Fruit fly (Drosophila melanogaster) whole organism, embryonic: ENCODE results near the gene CG13029.

Experiments used
- CG10462 ChIP-seq: fragments of 200-800 bp; sonication (Bioruptor generic); optimal IDR thresholded peaks from 2 replicates; lab custom pipeline; 2016; ENCODE audit warnings: missing biosample characterization, missing genetic modification characterization
- CG11696 ChIP-seq: fragments of 200-800 bp; sonication (Bioruptor generic); IDR thresholded peaks from 2 replicates; pipeline ENCODE4 v1.3.6; 2022; ENCODE audit warnings: missing biosample characterization, missing genetic modification characterization
- CG13296 ChIP-seq: fragments of 200-800 bp; sonication (Bioruptor generic); optimal IDR thresholded peaks from 3 replicates; lab custom pipeline; 2018; ENCODE audit warnings: missing biosample characterization, mild to moderate bottlenecking, missing genetic modification characterization
- CG15073 ChIP-seq: fragments of 200-800 bp; sonication (Bioruptor generic); optimal IDR thresholded peaks from 2 replicates; lab custom pipeline; 2016; ENCODE audit warnings: missing biosample characterization, missing genetic modification characterization
- CG15269 ChIP-seq: fragments of 200-800 bp; sonication (Bioruptor generic); optimal IDR thresholded peaks from 2 replicates; lab custom pipeline; 2018; ENCODE audit warnings: missing biosample characterization, mild to moderate bottlenecking, missing genetic modification characterization, moderate library complexity
- CG1603 ChIP-seq: fragments of 200-800 bp; sonication (Bioruptor generic); optimal IDR thresholded peaks from 2 replicates; lab custom pipeline; 2019; ENCODE audit warnings: missing biosample characterization, mild to moderate bottlenecking, missing genetic modification characterization, moderate library complexity
- CG17912 ChIP-seq: fragments of 200-800 bp; sonication (Bioruptor generic); optimal IDR thresholded peaks from 2 replicates; lab custom pipeline; 2018; ENCODE audit warnings: missing biosample characterization, mild to moderate bottlenecking, missing genetic modification characterization
- CG30020 ChIP-seq: fragments of 200-800 bp; optimal IDR thresholded peaks from 2 replicates; lab custom pipeline; 2019; ENCODE audit warnings: missing biosample characterization, mild to moderate bottlenecking, missing genetic modification characterization, moderate library complexity
- CG34376 ChIP-seq: fragments of 200-800 bp; sonication (Bioruptor generic); optimal IDR thresholded peaks from 2 replicates; lab custom pipeline; 2018; ENCODE audit warnings: missing biosample characterization, mild to moderate bottlenecking, missing genetic modification characterization
- CG4820 ChIP-seq: fragments of 200-800 bp; sonication (Bioruptor generic); optimal IDR thresholded peaks from 3 replicates; lab custom pipeline; 2016; ENCODE audit warnings: missing biosample characterization, missing genetic modification characterization
- CG5953 ChIP-seq: fragments of 200-800 bp; sonication (Bioruptor generic); IDR thresholded peaks from 2 replicates; pipeline ENCODE4 v1.3.6; 2022; ENCODE audit warnings: missing biosample characterization, missing genetic modification characterization
- CG6175 ChIP-seq: fragments of 200-800 bp; sonication (Bioruptor generic); IDR thresholded peaks from 3 replicates; pipeline ENCODE4 v1.3.6; 2022; ENCODE audit warnings: missing biosample characterization, missing genetic modification characterization
- CG6854 ChIP-seq: fragments of 200-800 bp; sonication (Bioruptor generic); optimal IDR thresholded peaks from 3 replicates; lab custom pipeline; 2017; ENCODE audit warnings: missing biosample characterization, mild to moderate bottlenecking, missing genetic modification characterization
- CG7745 ChIP-seq: fragments of 200-800 bp; sonication (Bioruptor generic); optimal IDR thresholded peaks from 2 replicates; lab custom pipeline; 2018; ENCODE audit warnings: missing biosample characterization, mild to moderate bottlenecking, missing genetic modification characterization, moderate library complexity
- CG7786 ChIP-seq: fragments of 200-800 bp; sonication (Bioruptor generic); optimal IDR thresholded peaks from 2 replicates; lab custom pipeline; 2016; ENCODE audit warnings: missing biosample characterization, missing genetic modification characterization
- CG8089 ChIP-seq: fragments of 200-800 bp; sonication (Bioruptor generic); optimal IDR thresholded peaks from 3 replicates; lab custom pipeline; 2016; ENCODE audit warnings: missing biosample characterization, missing genetic modification characterization
- CG8359 ChIP-seq: fragments of 200-800 bp; sonication (Bioruptor generic); optimal IDR thresholded peaks from 2 replicates; lab custom pipeline; 2017; ENCODE audit warnings: missing biosample characterization, mild to moderate bottlenecking, missing genetic modification characterization, borderline replicate concordance
- CG8478 ChIP-seq: fragments of >200 bp; optimal IDR thresholded peaks from 2 replicates; lab custom pipeline; 2018
- CG8924 ChIP-seq: fragments of 200-800 bp; optimal IDR thresholded peaks from 3 replicates; lab custom pipeline; 2019; ENCODE audit warnings: missing biosample characterization, mild to moderate bottlenecking, missing genetic modification characterization, moderate library complexity
- CG9797 ChIP-seq: fragments of 200-800 bp; sonication (Bioruptor generic); optimal IDR thresholded peaks from 3 replicates; lab custom pipeline; 2018; ENCODE audit warnings: missing biosample characterization, mild to moderate bottlenecking, missing genetic modification characterization
- D19B ChIP-seq: fragments of 200-800 bp; sonication (Bioruptor generic); optimal IDR thresholded peaks from 2 replicates; lab custom pipeline; 2017; ENCODE audit warnings: missing biosample characterization, mild to moderate bottlenecking, missing genetic modification characterization
- Dbx ChIP-seq: fragments of 200-800 bp; sonication (Bioruptor generic); IDR thresholded peaks from 3 replicates; pipeline ENCODE4 v1.3.6; 2022; ENCODE audit warnings: missing biosample characterization, missing genetic modification characterization
- Fer1 ChIP-seq: fragments of 200-800 bp; sonication (Bioruptor generic); optimal IDR thresholded peaks from 2 replicates; lab custom pipeline; 2017; ENCODE audit warnings: missing biosample characterization, mild to moderate bottlenecking, missing genetic modification characterization
- H15 ChIP-seq: fragments of 200-800 bp; sonication (Bioruptor generic); IDR thresholded peaks from 3 replicates; pipeline ENCODE4 v1.3.6; 2022; ENCODE audit warnings: missing biosample characterization, missing genetic modification characterization
- Hsf ChIP-seq: fragments of 200-800 bp; sonication (Bioruptor generic); optimal IDR thresholded peaks from 3 replicates; lab custom pipeline; 2016; ENCODE audit warnings: missing biosample characterization, missing genetic modification characterization
- Neu2 ChIP-seq: fragments of 200-800 bp; sonication (Bioruptor generic); optimal IDR thresholded peaks from 3 replicates; lab custom pipeline; 2016; ENCODE audit warnings: missing biosample characterization, missing genetic modification characterization, borderline replicate concordance
- Opbp ChIP-seq: fragments of 200-800 bp; sonication (Bioruptor generic); IDR thresholded peaks from 3 replicates; pipeline ENCODE4 v1.3.6; 2022; ENCODE audit warnings: missing biosample characterization, missing genetic modification characterization; ENCODE audit not compliant: partially characterized antibody
- PHDP ChIP-seq: fragments of 200-800 bp; sonication (Bioruptor generic); optimal IDR thresholded peaks from 3 replicates; lab custom pipeline; 2018; ENCODE audit warnings: missing biosample characterization, mild to moderate bottlenecking, missing genetic modification characterization, moderate library complexity
- Ptx1 ChIP-seq: fragments of 200-800 bp; sonication (Bioruptor generic); IDR thresholded peaks from 2 replicates; pipeline ENCODE4 v1.3.6; 2022; ENCODE audit warnings: missing biosample characterization, missing genetic modification characterization
- Rx ChIP-seq: fragments of 200-800 bp; sonication (Bioruptor generic); IDR thresholded peaks from 2 replicates; pipeline ENCODE4 v1.3.6; 2022; ENCODE audit warnings: missing biosample characterization, missing genetic modification characterization
- Tbp ChIP-seq: fragments of >200 bp; optimal IDR thresholded peaks from 2 replicates; lab custom pipeline; 2018; ENCODE audit warnings: missing biosample characterization, missing genetic modification characterization
- ara ChIP-seq: fragments of 200-800 bp; sonication (Bioruptor generic); IDR thresholded peaks from 2 replicates; pipeline ENCODE4 v1.3.6; 2022; ENCODE audit warnings: missing biosample characterization, missing genetic modification characterization
- az2 ChIP-seq: fragments of 200-800 bp; sonication (Bioruptor generic); optimal IDR thresholded peaks from 3 replicates; lab custom pipeline; 2016; ENCODE audit warnings: missing biosample characterization, missing genetic modification characterization
- dimm ChIP-seq: fragments of 200-800 bp; sonication (Bioruptor generic); IDR thresholded peaks from 2 replicates; pipeline ENCODE4 v1.3.6; 2022; ENCODE audit warnings: missing biosample characterization, missing genetic modification characterization
- dmrt11E ChIP-seq: fragments of 200-800 bp; sonication (Bioruptor generic); optimal IDR thresholded peaks from 3 replicates; lab custom pipeline; 2018; ENCODE audit warnings: missing biosample characterization, mild to moderate bottlenecking, missing genetic modification characterization, moderate library complexity
- dpn ChIP-seq, 2 experiments: fragments of 200-800 bp; sonication (Bioruptor generic); optimal IDR thresholded peaks; 3 replicates each; lab custom pipeline; 2016; ENCODE audit warnings: missing biosample characterization in 2 of 2, missing genetic modification characterization in 2 of 2
- emc ChIP-seq: fragments of 200-800 bp; sonication (Bioruptor generic); optimal IDR thresholded peaks from 2 replicates; lab custom pipeline; 2016; ENCODE audit warnings: missing biosample characterization, missing genetic modification characterization
- fd102C ChIP-seq: fragments of 200-800 bp; sonication (Bioruptor generic); optimal IDR thresholded peaks from 2 replicates; lab custom pipeline; 2018; ENCODE audit warnings: missing biosample characterization, mild to moderate bottlenecking, missing genetic modification characterization, moderate library complexity
- fd96Cb ChIP-seq: fragments of 200-800 bp; sonication (Bioruptor generic); optimal IDR thresholded peaks from 2 replicates; lab custom pipeline; 2018; ENCODE audit warnings: missing biosample characterization, mild to moderate bottlenecking, missing genetic modification characterization, moderate library complexity
- hkb ChIP-seq, 2 experiments: fragments of 200-800 bp in 1 of 2; fragments of >200 bp in 1 of 2; sonication (Bioruptor generic) in 1 of 2; IDR thresholded peaks in 1 of 2; optimal IDR thresholded peaks in 1 of 2; 2 replicates each; pipeline versions ENCODE4 v1.3.6 to Lab custom; 2017 to 2022; ENCODE audit warnings: missing biosample characterization in 1 of 2, missing genetic modification characterization in 1 of 2
- luna ChIP-seq: fragments of 200-800 bp; sonication (Bioruptor generic); optimal IDR thresholded peaks from 2 replicates; lab custom pipeline; 2016; ENCODE audit warnings: missing biosample characterization, missing genetic modification characterization
- maf-S ChIP-seq: fragments of 200-800 bp; sonication (Bioruptor generic); optimal IDR thresholded peaks from 2 replicates; lab custom pipeline; 2016; ENCODE audit warnings: missing biosample characterization, missing genetic modification characterization
- repo ChIP-seq: fragments of 200-800 bp; sonication (Bioruptor generic); optimal IDR thresholded peaks from 2 replicates; lab custom pipeline; 2016; ENCODE audit warnings: missing biosample characterization, missing genetic modification characterization
- schlank ChIP-seq: fragments of 200-800 bp; sonication (Bioruptor generic); optimal IDR thresholded peaks from 2 replicates; lab custom pipeline; 2018; ENCODE audit warnings: missing biosample characterization, mild to moderate bottlenecking, missing genetic modification characterization
- seq ChIP-seq: fragments of 200-800 bp; sonication (Bioruptor generic); IDR thresholded peaks from 2 replicates; pipeline ENCODE4 v1.3.6; 2022; ENCODE audit warnings: missing biosample characterization, missing genetic modification characterization
- slou ChIP-seq: fragments of 200-800 bp; sonication (Bioruptor generic); optimal IDR thresholded peaks from 3 replicates; lab custom pipeline; 2016; ENCODE audit warnings: missing biosample characterization, missing genetic modification characterization
- sob ChIP-seq: fragments of 200-800 bp; sonication (Bioruptor generic); IDR thresholded peaks from 2 replicates; pipeline ENCODE4 v1.3.6; 2022; ENCODE audit warnings: missing biosample characterization, missing genetic modification characterization
- stc ChIP-seq: fragments of 200-800 bp; sonication (Bioruptor generic); IDR thresholded peaks from 2 replicates; pipeline ENCODE4 v1.3.6; 2022; ENCODE audit warnings: missing biosample characterization, missing genetic modification characterization
- tna ChIP-seq: fragments of 200-800 bp; sonication (Bioruptor generic); IDR thresholded peaks from 2 replicates; pipeline ENCODE4 v1.3.6; 2022; ENCODE audit warnings: missing biosample characterization, missing genetic modification characterization; ENCODE audit not compliant: partially characterized antibody
- trh ChIP-seq: fragments of 200-800 bp; sonication (Bioruptor generic); optimal IDR thresholded peaks from 2 replicates; lab custom pipeline; 2016; ENCODE audit warnings: missing biosample characterization, missing genetic modification characterization

Gene CG13029

DNA sequence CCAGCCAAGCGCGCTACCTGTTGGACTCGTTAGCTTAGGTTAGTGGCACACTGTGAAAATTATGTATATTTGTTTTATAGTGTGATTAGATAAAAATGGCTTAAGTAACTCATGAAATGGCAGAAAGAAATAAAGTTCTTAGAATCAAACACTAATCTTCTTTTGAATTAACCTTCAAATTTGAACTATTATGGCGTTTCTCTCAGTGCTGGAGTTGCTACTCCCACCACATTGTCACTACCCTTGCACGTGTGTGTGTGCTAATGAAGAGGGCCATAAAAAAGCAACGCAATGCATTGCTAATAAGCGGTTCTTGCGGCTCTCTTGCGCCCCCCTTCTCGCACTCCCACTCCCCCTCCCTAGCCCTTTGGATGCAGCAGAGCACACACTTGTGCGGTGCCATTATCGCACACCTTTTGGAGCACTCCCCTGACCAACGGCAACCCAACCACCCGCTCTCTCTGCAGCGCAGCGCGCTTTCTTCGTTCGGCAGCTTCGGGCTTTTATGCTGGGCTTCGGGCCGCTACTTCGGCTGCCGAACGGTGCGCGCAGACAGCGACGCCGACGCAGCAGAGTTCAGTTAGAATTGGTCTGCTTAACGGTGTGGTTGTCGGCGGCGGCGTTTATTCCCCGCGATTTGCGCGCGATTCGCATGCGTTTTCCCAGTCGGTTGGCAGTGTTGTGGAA, 30.4 kb downstream of the CG13029 start (continued):
- peak; percentile 61 for TF ChIP-seq trh
- peak; percentile 93 for TF ChIP-seq az2 (GFP tag; lab: Kevin White, UChicago)
- TF ChIP-seq CG17912 (GFP tag; lab: Kevin White, UChicago) = no peak
- TF ChIP-seq CG15073 (GFP tag; lab: Kevin White, UChicago) = peak; percentile 71
- TF ChIP-seq Tbp (GFP tag; lab: Kevin White, UChicago) = no peak
- TF ChIP-seq CG5953 (GFP tag; lab: Robert Waterston, UW) = peak; percentile 90
- TF ChIP-seq emc = peak; percentile 13
- TF ChIP-seq CG15269 = peak; percentile 90
- peak; percentile 75 for TF ChIP-seq CG11696 (GFP tag; lab: Robert Waterston, UW)
- TF ChIP-seq CG8359 (GFP tag; lab: Kevin White, UChicago) = peak; percentile 100
- TF ChIP-seq Rx = peak; percentile 91
- TF ChIP-seq CG30020 (tag; lab: Kevin White, UChicago) = peak; percentile 49
- peak; percentile 63; the same call in 2 of the 3 replicates for TF ChIP-seq CG6175 (GFP tag; lab: Robert Waterston, UW)
- TF ChIP-seq CG1603 (tag; lab: Kevin White, UChicago) = peak; percentile 95
- TF ChIP-seq CG8478 (lab: Kevin White, UChicago) = no peak
- no peak for TF ChIP-seq fd102C (GFP tag; lab: Kevin White, UChicago)
- peak; percentile 92 for TF ChIP-seq sob (GFP tag; lab: Robert Waterston, UW)
- TF ChIP-seq dmrt11E (tag; lab: Kevin White, UChicago) = peak; percentile 87
- peak; percentile 93 for TF ChIP-seq fd96Cb (tag; lab: Kevin White, UChicago)
- peak; percentile 49; the same call in 1 of the 2 replicates for TF ChIP-seq tna (GFP tag; lab: Robert Waterston, UW)
- peak; percentile 51 for TF ChIP-seq slou
- peak; percentile 66 for TF ChIP-seq CG13296 (GFP tag; lab: Kevin White, UChicago)
- peak; percentile 93 for TF ChIP-seq CG4820
- no peak for TF ChIP-seq schlank (tag; lab: Kevin White, UChicago)
- TF ChIP-seq CG34376 = peak; percentile 36
- TF ChIP-seq Fer1 (GFP tag; lab: Kevin White, UChicago) = peak; percentile 75
- TF ChIP-seq repo (GFP tag; lab: Kevin White, UChicago) = peak; percentile 72
- TF ChIP-seq CG6854 (GFP tag; lab: Kevin White, UChicago) = peak; percentile 53
- peak; percentile 90 for TF ChIP-seq CG8924
- peak; percentile 42 for TF ChIP-seq D19B (GFP tag; lab: Kevin White, UChicago)
- TF ChIP-seq Neu2 (GFP tag; lab: Kevin White, UChicago) = no peak
- no peak for TF ChIP-seq CG7745
- peak; percentile 94 for TF ChIP-seq stc (GFP tag; lab: Robert Waterston, UW)
- TF ChIP-seq Dbx (GFP tag; lab: Robert Waterston, UW) = peak; percentile 78
- peak; percentile 94 for TF ChIP-seq Ptx1 (GFP tag; lab: Robert Waterston, UW)
- TF ChIP-seq CG9797 = peak; percentile 23
- peak; percentile 86 to 92 for TF ChIP-seq dpn (GFP tag; optimal IDR thresholded peaks at IDR 0.05; lab: Kevin White, UChicago)
- TF ChIP-seq maf-S (GFP tag; lab: Kevin White, UChicago) = peak; percentile 80
- TF ChIP-seq PHDP (tag; lab: Kevin White, UChicago) = peak; percentile 89
- peak; percentile 93 for TF ChIP-seq ara
- TF ChIP-seq CG7786 (GFP tag; lab: Kevin White, UChicago) = peak; percentile 79
- peak; percentile 47 for TF ChIP-seq luna (GFP tag; lab: Kevin White, UChicago)
- TF ChIP-seq H15 (GFP tag; lab: Robert Waterston, UW) = peak; percentile 92
- TF ChIP-seq dimm (GFP tag; lab: Robert Waterston, UW) = peak; percentile 88
- peak; percentile 88 for TF ChIP-seq CG8089 (GFP tag; lab: Kevin White, UChicago)
- TF ChIP-seq Opbp = 0 out of 3 replicates have a peak, but pooled peaks have one; percentile 31
- no peak for TF ChIP-seq hkb (optimal IDR thresholded peaks at IDR 0.05; lab: Kevin White, UChicago)
- TF ChIP-seq hkb (GFP tag; IDR thresholded peaks at IDR 0.05; lab: Robert Waterston, UW) = peak; percentile 95
- TF ChIP-seq Hsf (GFP tag; lab: Kevin White, UChicago) = peak; percentile 90
- peak; percentile 87 for TF ChIP-seq seq
- peak; percentile 92 for TF ChIP-seq CG10462 (GFP tag; lab: Kevin White, UChicago)
